4 fruit fly cellular contexts compared by ENCODE assay signal in the genomic region with DNA sequence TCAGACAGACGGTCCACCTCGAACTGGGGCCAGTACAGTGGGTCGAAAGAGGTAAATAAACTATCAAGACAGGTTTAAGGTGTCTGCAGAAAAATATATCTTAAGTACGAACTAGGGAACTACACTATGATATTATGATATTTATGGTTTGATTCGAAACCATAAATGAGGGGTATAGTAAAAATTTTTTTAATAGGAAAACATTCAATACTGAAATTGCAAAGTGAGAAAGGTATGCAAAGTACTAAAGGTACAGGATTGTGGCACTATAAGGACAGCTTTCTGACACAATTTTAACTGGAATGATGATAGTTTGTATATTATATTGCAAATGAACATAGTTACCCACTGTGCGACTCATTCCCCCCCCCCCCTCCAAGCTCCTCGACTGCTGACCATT.
TF ChIP-seq lines count a peak whose summit lies in the region.

No protein-coding gene starts in this region.

- TF ChIP-seq CTCF in whole organism, embryonic (GFP tag; optimal IDR thresholded peaks at IDR 0.05; lab: Kevin White, UChicago) = no peak

TF ChIP-seq in whole organism, embryonic, 481 proteins besides CTCF, POLR2A, EP300 and RAD21:
- no peak for TF ChIP-seq Lpt (GFP tag; optimal IDR thresholded peaks at IDR 0.05; lab: Kevin White, UChicago)
- TF ChIP-seq nom (GFP tag; optimal IDR thresholded peaks at IDR 0.05; lab: Kevin White, UChicago) = peak; percentile 2
- TF ChIP-seq ham (GFP tag; IDR thresholded peaks at IDR 0.05; lab: Robert Waterston, UW) = peak; percentile 3; the same call in 1 of the 2 replicates

TF ChIP-seq in whole organism, prepupa, 60 proteins besides CTCF, POLR2A, EP300 and RAD21 (continues in another document):
- TF ChIP-seq CG34406 (GFP tag; optimal IDR thresholded peaks at IDR 0.05; lab: Kevin White, UChicago) (peak; percentile 40), Sox14 (GFP tag; optimal IDR thresholded peaks at IDR 0.05; lab: Kevin White, UChicago) (peak; percentile 21), CG6792 (GFP tag; optimal IDR thresholded peaks at IDR 0.05; lab: Kevin White, UChicago) (peak; percentile 51), CG9139 (GFP tag; optimal IDR thresholded peaks at IDR 0.05; lab: Kevin White, UChicago) (peak; percentile 13), CG6276 (GFP tag; optimal IDR thresholded peaks at IDR 0.05; lab: Kevin White, UChicago) (peak; percentile 1), svp (GFP tag; lab: Kevin White, UChicago) (peak; percentile 76), cyc (GFP tag; optimal IDR thresholded peaks at IDR 0.05; lab: Kevin White, UChicago) (peak; percentile 42), spab (GFP tag; optimal IDR thresholded peaks at IDR 0.05; lab: Kevin White, UChicago) (peak; percentile 35), CG8119 (GFP tag; IDR thresholded peaks at IDR 0.05; lab: Robert Waterston, UW) (peak; percentile 48; the same call in 1 of the 3 replicates), ss (GFP tag; optimal IDR thresholded peaks at IDR 0.05; lab: Kevin White, UChicago) (peak in 1 of 2 experiments; percentile 38), CG32006 (GFP tag; optimal IDR thresholded peaks at IDR 0.05; lab: Kevin White, UChicago) (peak; percentile 56), CG11294 (GFP tag; IDR thresholded peaks at IDR 0.05; lab: Robert Waterston, UW) (no peak), CG31627 (GFP tag; optimal IDR thresholded peaks at IDR 0.05; lab: Kevin White, UChicago) (peak; percentile 27), vri (GFP tag; optimal IDR thresholded peaks at IDR 0.05; lab: Kevin White, UChicago) (no peak), CG15336 (GFP tag; IDR thresholded peaks at IDR 0.05; lab: Robert Waterston, UW) (peak; percentile 42; the same call in 1 of the 2 replicates), CG4318 (GFP tag; optimal IDR thresholded peaks at IDR 0.05; lab: Kevin White, UChicago) (peak; percentile 5), achi (GFP tag; optimal IDR thresholded peaks at IDR 0.05; lab: Kevin White, UChicago) (peak; percentile 37), Sox102F (GFP tag; optimal IDR thresholded peaks at IDR 0.05; lab: Kevin White, UChicago) (peak; percentile 15), CG3919 (GFP tag; optimal IDR thresholded peaks at IDR 0.05; lab: Kevin White, UChicago) (peak; percentile 38), Hr39 (GFP tag; optimal IDR thresholded peaks at IDR 0.05; lab: Kevin White, UChicago) (peak; percentile 37), fd85E (GFP tag; optimal IDR thresholded peaks at IDR 0.05; lab: Kevin White, UChicago) (no peak), Ets96B (tag; optimal IDR thresholded peaks at IDR 0.05; lab: Kevin White, UChicago) (no peak), CG11902 (GFP tag; optimal IDR thresholded peaks at IDR 0.05; lab: Kevin White, UChicago) (peak; percentile 15), Eip78C (GFP tag; lab: Kevin White, UChicago) (peak; percentile 82), CG3032 (tag; optimal IDR thresholded peaks at IDR 0.05; lab: Kevin White, UChicago) (peak; percentile 19), net (GFP tag; optimal IDR thresholded peaks at IDR 0.05; lab: Kevin White, UChicago) (no peak), pdm3 (GFP tag; optimal IDR thresholded peaks at IDR 0.05; lab: Kevin White, UChicago) (peak; percentile 16), Lpt (GFP tag; optimal IDR thresholded peaks at IDR 0.05; lab: Kevin White, UChicago) (no peak)

TF ChIP-seq in whole organism, pupa, 21 proteins besides CTCF, POLR2A, EP300 and RAD21:
- TF ChIP-seq rn (GFP tag; IDR thresholded peaks at IDR 0.05; lab: Robert Waterston, UW) = no peak
- no peak for TF ChIP-seq Ets98B (GFP tag; IDR thresholded peaks at IDR 0.05; lab: Robert Waterston, UW)
- no peak for TF ChIP-seq CG32121 (GFP tag; IDR thresholded peaks at IDR 0.05; lab: Robert Waterston, UW)
- peak; percentile 22 for TF ChIP-seq CG15710 (tag; optimal IDR thresholded peaks at IDR 0.05; lab: Kevin White, UChicago)
- no peak for TF ChIP-seq CG10348 (GFP tag; IDR thresholded peaks at IDR 0.05; lab: Robert Waterston, UW)
- TF ChIP-seq CG8159 (tag; optimal IDR thresholded peaks at IDR 0.05; lab: Kevin White, UChicago) = peak; percentile 66
- peak; percentile 15 for TF ChIP-seq Pif1B (GFP tag; optimal IDR thresholded peaks at IDR 0.05; lab: Kevin White, UChicago)
- no peak for TF ChIP-seq fd96Ca (GFP tag; IDR thresholded peaks at IDR 0.05; lab: Robert Waterston, UW)
- peak; percentile 7 for TF ChIP-seq Pif1A (GFP tag; optimal IDR thresholded peaks at IDR 0.05; lab: Kevin White, UChicago)
- peak; percentile 34 for TF ChIP-seq CG9948 (tag; optimal IDR thresholded peaks at IDR 0.05; lab: Kevin White, UChicago)
- TF ChIP-seq EcR (GFP tag; optimal IDR thresholded peaks at IDR 0.05; lab: Kevin White, UChicago) = no peak
- peak; percentile 43 for TF ChIP-seq CG8301 (tag; optimal IDR thresholded peaks at IDR 0.05; lab: Kevin White, UChicago)
- peak; percentile 36 for TF ChIP-seq Snoo (tag; optimal IDR thresholded peaks at IDR 0.05; lab: Kevin White, UChicago)
- no peak for TF ChIP-seq gl (tag; optimal IDR thresholded peaks at IDR 0.05; lab: Kevin White, UChicago)
- TF ChIP-seq CG4496 (GFP tag; IDR thresholded peaks at IDR 0.05; lab: Robert Waterston, UW) = peak; percentile 27; the same call in 1 of the 3 replicates

TF ChIP-seq in whole organism, wandering third instar larva, 38 proteins besides CTCF, POLR2A, EP300 and RAD21:
- TF ChIP-seq Vsx2 (GFP tag; optimal IDR thresholded peaks at IDR 0.05; lab: Kevin White, UChicago; ENCODE audit: partially characterized antibody) (no peak), pan (optimal IDR thresholded peaks at IDR 0.05; lab: Kevin White, UChicago) (no peak), sage (GFP tag; optimal IDR thresholded peaks at IDR 0.05; lab: Kevin White, UChicago) (no peak), Myc (optimal IDR thresholded peaks at IDR 0.05; lab: Kevin White, UChicago) (no peak), fru (GFP tag; optimal IDR thresholded peaks at IDR 0.05; lab: Kevin White, UChicago) (peak; percentile 68), HLH106 (tag; optimal IDR thresholded peaks at IDR 0.05; lab: Kevin White, UChicago) (peak; percentile 48), CG32264 (GFP tag; optimal IDR thresholded peaks at IDR 0.05; lab: Kevin White, UChicago) (no peak), foxo (GFP tag; optimal IDR thresholded peaks at IDR 0.05; lab: Kevin White, UChicago) (peak in 1 of 2 experiments; percentile 65), GATAd (GFP tag; optimal IDR thresholded peaks at IDR 0.05; lab: Kevin White, UChicago) (no peak), Dfd (GFP tag; optimal IDR thresholded peaks at IDR 0.05; lab: Kevin White, UChicago) (peak; percentile 61), usp (GFP tag; optimal IDR thresholded peaks at IDR 0.05; lab: Kevin White, UChicago) (no peak), Jra (GFP tag; optimal IDR thresholded peaks at IDR 0.05; lab: Kevin White, UChicago) (no peak), jim (GFP tag; optimal IDR thresholded peaks at IDR 0.05; lab: Kevin White, UChicago) (no peak), OdsH (GFP tag; optimal IDR thresholded peaks at IDR 0.05; lab: Kevin White, UChicago) (no peak), Rel (GFP tag; optimal IDR thresholded peaks at IDR 0.05; lab: Kevin White, UChicago) (no peak), Rel (tag; optimal IDR thresholded peaks at IDR 0.05; lab: Kevin White, UChicago) (no peak), Hnf4 (GFP tag; optimal IDR thresholded peaks at IDR 0.05; lab: Kevin White, UChicago) (no peak), ey (GFP tag; optimal IDR thresholded peaks at IDR 0.05; lab: Kevin White, UChicago) (no peak), lola (GFP tag; optimal IDR thresholded peaks at IDR 0.05; lab: Kevin White, UChicago) (no peak), dsf (GFP tag; optimal IDR thresholded peaks at IDR 0.05; lab: Kevin White, UChicago; ENCODE audit: borderline replicate concordance) (no peak), Sp1 (GFP tag; optimal IDR thresholded peaks at IDR 0.05; lab: Kevin White, UChicago) (peak; percentile 48), brk (GFP tag; optimal IDR thresholded peaks at IDR 0.05; lab: Kevin White, UChicago) (no peak), sv (GFP tag; optimal IDR thresholded peaks at IDR 0.05; lab: Kevin White, UChicago) (no peak), Hr83 (GFP tag; optimal IDR thresholded peaks at IDR 0.05; lab: Kevin White, UChicago; ENCODE audit: poor library complexity, severe bottlenecking) (no peak), dl (GFP tag; optimal IDR thresholded peaks at IDR 0.05; lab: Kevin White, UChicago; ENCODE audit: insufficient read depth in 1 of 2, partially characterized antibody in 2 of 2) (no peak), h (GFP tag; optimal IDR thresholded peaks at IDR 0.05; lab: Kevin White, UChicago) (peak; percentile 56), tai (GFP tag; optimal IDR thresholded peaks at IDR 0.05; lab: Kevin White, UChicago) (no peak), psq (GFP tag; optimal IDR thresholded peaks at IDR 0.05; lab: Kevin White, UChicago) (peak; percentile 12), CG9705 (GFP tag; optimal IDR thresholded peaks at IDR 0.05; lab: Kevin White, UChicago) (peak; percentile 4), Mio (GFP tag; optimal IDR thresholded peaks at IDR 0.05; lab: Kevin White, UChicago) (no peak), CrebA (GFP tag; optimal IDR thresholded peaks at IDR 0.05; lab: Kevin White, UChicago; ENCODE audit: borderline replicate concordance) (no peak), rgr (GFP tag; optimal IDR thresholded peaks at IDR 0.05; lab: Kevin White, UChicago) (peak; percentile 8), br (GFP tag; optimal IDR thresholded peaks at IDR 0.05; lab: Kevin White, UChicago) (no peak), Abd-B (GFP tag; optimal IDR thresholded peaks at IDR 0.05; lab: Kevin White, UChicago) (no peak), Dif (GFP tag; optimal IDR thresholded peaks at IDR 0.05; lab: Kevin White, UChicago; ENCODE audit: partially characterized antibody) (no peak), N (GFP tag; optimal IDR thresholded peaks at IDR 0.05; lab: Kevin White, UChicago) (no peak), Hr78 (GFP tag; optimal IDR thresholded peaks at IDR 0.05; lab: Kevin White, UChicago) (no peak), dmrt93B (GFP tag; optimal IDR thresholded peaks at IDR 0.05; lab: Kevin White, UChicago) (no peak), woc (GFP tag; optimal IDR thresholded peaks at IDR 0.05; lab: Kevin White, UChicago) (peak; percentile 48)

Comparison
In these comparisons a context has a peak if more than half of its experiments do, and no peak if none do; other contexts are left out.
1. Of the 7 proteins assayed by ChIP-seq in both whole organism, embryonic and whole organism, prepupa: peak only in whole organism, embryonic: none; only in whole organism, prepupa: Hr39 and Sox102F; in both: none; in neither: 5.